Worm (Caenorhabditis elegans) whole organism, L4/young adult: ENCODE measurements around the gene tmed-13.
A peak's percentile ranks its signal among the peaks of the same experiment; 100 is the strongest.

Source experiments
- W03F9.2 ChIP-seq: fragments of 150-350 bp; optimal IDR thresholded peaks from 2 replicates; lab custom pipeline; 2014; ENCODE audit warnings: missing biosample characterization, missing genetic modification characterization
- dao-5 ChIP-seq: sonication (generic microtip); optimal IDR thresholded peaks from 2 replicates; lab custom pipeline; 2016; ENCODE audit warnings: missing genotype, missing genetic modification characterization, moderate library complexity, missing compliant biosample characterization
- him-1 ChIP-seq: sonication (generic microtip); optimal IDR thresholded peaks from 2 replicates; lab custom pipeline; 2016; ENCODE audit warnings: missing genotype, missing genetic modification reagents, missing genetic modification characterization, missing compliant biosample characterization

tmed-13 gene

DNA sequence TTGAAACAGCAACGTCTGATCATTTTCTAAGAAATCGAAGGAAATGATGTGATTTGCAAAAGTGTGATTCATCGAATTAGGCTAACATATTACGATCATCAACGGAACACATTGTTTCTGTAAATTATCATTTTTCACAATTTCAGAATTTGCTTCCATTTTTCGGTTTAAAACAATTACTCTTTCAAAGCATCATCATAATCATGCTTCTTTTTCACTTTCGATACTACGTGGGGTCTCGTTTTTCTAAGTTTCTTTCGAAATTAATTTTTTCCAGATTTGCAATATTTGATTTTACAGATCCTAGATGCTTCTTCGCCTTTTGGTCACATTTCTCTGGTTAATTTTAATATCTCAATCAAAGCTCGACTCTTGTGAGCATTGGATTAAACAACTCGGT is 9.0 kb upstream of the tmed-13 start, which contains the start of gene tyr-6:
Gene tyr-6 (plus strand): TSS at position 301 of the 400 bp plus-strand sequence.
- no peak for TF ChIP-seq dao-5 (tag; lab: Kevin White, UChicago)
- no peak for TF ChIP-seq W03F9.2
- no peak for TF ChIP-seq him-1

DNA sequence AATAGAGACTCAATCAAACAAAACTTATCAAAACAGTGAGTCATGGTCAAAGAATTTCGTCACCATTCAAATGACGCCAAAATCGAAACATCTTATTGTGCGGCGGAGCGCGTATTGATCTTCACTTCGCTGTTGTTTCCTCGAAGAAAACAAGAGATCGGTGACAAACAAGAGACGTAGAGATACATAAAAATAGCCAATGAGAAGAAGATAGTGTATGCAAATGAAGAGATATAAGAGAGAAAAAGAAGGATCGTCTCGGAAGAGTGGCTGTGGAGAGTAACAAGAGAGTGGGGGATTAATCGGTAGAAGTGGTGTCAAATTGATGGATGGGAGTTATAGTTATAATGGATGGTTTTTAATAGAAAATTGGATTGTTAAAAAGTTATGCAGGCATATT is 3.6 kb upstream of the tmed-13 start:
- no peak for TF ChIP-seq him-1
- no peak for TF ChIP-seq dao-5 (tag; lab: Kevin White, UChicago)

DNA sequence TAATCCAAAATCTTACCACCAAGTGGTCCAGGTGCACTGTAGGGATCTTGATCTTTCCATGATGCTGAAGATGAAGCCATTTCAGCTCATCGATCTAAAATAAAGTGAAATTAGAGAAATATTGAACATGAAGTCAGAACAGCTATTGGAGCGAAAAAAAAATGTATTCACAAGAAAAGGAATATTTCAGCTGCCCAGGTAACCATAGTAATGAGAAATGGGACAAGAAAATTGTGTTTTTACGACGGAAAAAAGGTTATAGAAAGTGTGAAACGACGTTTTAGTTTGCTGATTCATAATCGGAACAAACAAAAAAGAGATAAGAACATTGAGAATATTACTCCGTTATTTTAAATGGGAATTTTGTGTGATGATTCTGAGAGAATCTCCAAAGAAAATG is 2.0 kb upstream of the tmed-13 start, which contains the start of gene Y73B6BL.27:
Gene Y73B6BL.27 (minus strand): TSS at position 101 of the 400 bp plus-strand sequence.
- TF ChIP-seq him-1 (no peak), dao-5 (tag; lab: Kevin White, UChicago) (no peak), W03F9.2 (no peak)

DNA sequence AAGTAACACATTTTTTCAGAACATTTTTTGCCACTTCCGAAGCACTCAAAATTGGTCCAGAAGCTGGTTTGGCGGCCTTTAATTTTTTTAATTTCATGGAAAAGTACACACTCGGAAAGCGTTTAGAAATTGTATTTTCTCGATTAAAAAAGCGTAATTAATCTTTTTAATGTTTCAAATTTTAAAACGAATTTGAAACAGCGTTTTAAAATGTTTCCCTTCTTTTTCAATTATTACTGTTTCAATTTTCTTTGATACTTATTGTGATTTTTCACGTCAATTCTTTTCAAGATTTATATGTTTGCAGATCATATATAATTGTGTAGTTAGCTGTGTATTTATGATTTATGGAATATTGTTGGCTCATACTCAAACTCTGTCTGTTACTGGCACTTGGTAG is 7.2 kb downstream of the tmed-13 start, which contains the start of gene acr-25:
Gene acr-25 (plus strand): TSS at position 301 of the 400 bp plus-strand sequence.
- TF ChIP-seq him-1 (no peak), dao-5 (tag; lab: Kevin White, UChicago) (no peak), W03F9.2 (no peak)

DNA sequence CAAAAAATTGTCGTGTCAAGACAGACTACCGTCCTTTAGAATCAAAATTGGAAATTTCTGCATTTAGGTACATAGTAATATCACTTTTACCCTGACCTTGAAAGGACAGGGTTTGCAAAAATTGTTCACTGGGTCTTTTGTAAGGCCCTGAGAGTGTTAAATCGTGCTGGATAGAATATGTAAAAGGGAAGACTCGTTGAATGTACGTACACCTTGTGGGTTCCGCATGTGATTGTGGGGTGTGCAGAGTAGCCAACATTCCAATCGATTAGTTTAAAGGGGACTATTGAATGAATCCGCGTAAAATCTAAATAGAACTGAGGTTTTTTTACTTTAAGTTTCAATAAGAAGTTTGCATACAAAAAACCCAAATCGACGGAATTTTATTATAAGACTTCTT is 10.6 kb downstream of the tmed-13 start:
- TF ChIP-seq dao-5 (tag; lab: Kevin White, UChicago), result no peak
- TF ChIP-seq him-1, result no peak
- TF ChIP-seq W03F9.2, result no peak

DNA sequence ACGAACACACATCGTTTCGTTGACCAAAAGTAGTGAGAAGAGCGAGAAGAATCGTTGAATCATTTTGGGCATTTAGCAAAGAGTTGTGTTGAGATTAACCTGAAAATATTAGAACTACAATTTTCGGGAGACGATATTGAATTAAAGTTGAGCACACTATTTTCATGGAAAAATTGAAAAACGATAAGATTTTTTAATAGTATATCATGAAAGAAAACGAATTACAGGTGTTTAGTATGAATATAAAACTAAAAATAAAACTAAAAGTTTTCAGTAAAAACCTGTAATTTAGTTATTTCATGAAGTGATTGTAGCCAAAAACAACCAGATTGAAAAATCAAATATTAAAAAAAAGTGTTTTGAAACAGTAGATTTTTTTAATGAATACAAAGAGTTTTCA is 13.7 kb downstream of the tmed-13 start, which contains the start of gene lgc-10:
Gene lgc-10 (minus strand): TSS at position 101 of the 400 bp plus-strand sequence.
- TF ChIP-seq dao-5 (tag; lab: Kevin White, UChicago), result no peak
- TF ChIP-seq W03F9.2, result no peak
- TF ChIP-seq him-1, result no peak

DNA sequence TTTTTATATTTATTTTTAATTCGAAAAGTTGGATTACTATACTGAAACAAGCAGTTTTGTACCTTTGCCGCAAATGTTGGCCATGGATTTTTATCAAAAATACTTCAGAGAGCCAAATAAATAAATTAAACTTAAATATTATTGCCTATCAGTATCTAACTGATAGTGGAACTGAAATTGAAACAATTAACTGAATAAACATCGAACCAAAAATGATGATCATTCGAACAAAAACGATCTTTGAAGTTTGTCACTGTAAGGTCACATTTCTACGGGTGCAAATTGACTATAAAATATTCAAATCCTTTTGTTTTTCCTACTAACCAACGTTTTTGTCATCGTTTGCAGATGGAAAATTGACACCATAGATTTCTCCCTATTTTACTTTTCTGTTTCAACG is 28.2 kb downstream of the tmed-13 start:
- no peak for TF ChIP-seq W03F9.2
- no peak for TF ChIP-seq him-1
- TF ChIP-seq dao-5 (tag; lab: Kevin White, UChicago), result no peak

DNA sequence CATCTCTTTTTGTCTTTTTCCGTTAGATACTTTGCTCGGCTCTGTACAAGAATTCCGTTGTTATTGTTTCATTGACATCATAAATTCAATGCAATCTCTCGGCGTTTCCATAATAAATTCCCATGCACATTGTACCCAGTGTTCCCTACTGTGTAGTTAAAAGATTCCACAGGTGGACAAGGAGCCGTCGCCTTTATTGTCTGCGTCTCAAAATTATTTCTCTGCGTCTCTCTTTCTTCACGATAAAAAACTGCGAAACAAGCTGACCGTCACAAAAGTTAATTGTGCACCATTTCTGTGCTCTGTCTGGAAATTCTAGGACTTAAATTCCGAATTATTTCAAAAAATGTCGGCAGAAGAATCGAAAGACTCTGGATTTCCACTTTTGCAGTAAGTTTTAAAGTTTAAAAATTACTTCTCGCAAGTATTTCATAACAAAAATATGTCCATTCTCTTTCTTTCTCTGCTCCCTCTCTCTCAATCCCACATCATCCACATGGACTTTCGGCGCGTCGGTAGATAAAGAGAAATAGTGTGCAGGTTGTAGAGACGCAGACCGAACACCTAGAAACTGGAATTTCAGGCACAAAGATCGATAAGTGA is 29.1 kb downstream of the tmed-13 start:
- TF ChIP-seq W03F9.2 (no peak), him-1 (no peak), dao-5 (tag; lab: Kevin White, UChicago) (no peak)

DNA sequence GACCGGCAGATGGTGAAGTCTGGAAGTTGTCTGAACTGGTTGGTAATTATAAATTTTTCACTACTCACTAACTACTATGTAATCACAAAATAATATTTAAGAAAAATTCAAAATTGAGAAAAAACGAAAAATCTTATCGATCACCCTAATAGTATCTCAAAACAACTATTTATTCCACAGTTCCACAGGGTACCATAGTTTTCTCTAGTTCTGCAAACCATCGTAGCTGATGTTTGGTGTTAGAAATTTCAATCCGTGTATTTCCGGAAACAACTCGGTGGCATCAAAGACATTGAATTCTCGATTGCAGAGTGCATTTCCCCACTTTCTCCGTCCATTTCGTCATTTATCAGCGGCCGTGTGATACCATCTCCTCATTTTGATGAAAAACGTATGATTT is 29.6 kb downstream of the tmed-13 start, which contains the start of gene Y73B6BL.31:
Gene Y73B6BL.31 (plus strand): TSS at position 301 of the 400 bp plus-strand sequence.
- TF ChIP-seq W03F9.2 (no peak), dao-5 (tag; lab: Kevin White, UChicago) (no peak), him-1 (no peak)

DNA sequence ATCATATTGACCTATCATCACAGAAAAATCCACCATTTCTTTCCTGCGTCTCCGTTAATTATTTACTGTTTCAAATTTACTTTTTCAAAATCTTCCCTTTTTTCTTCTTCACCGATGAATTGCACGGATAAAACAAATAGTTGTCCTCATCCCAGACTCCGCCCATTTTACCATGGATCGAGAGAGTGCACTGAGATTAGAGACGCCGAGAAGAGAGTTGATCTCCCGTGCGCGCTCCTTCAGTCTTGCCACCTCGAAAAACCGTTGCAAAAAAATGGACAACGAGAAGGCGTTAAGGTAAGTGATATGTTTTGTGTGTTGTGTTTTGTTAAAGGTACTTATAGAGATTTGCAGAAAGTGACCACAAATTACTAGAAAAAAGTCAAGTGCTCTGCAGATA is 33.1 kb downstream of the tmed-13 start, which contains the start of gene dlc-5:
Gene dlc-5 (plus strand): TSS at position 154 of the 400 bp plus-strand sequence.
- no peak for TF ChIP-seq him-1
- no peak for TF ChIP-seq dao-5 (tag; lab: Kevin White, UChicago)
- no peak for TF ChIP-seq W03F9.2

DNA sequence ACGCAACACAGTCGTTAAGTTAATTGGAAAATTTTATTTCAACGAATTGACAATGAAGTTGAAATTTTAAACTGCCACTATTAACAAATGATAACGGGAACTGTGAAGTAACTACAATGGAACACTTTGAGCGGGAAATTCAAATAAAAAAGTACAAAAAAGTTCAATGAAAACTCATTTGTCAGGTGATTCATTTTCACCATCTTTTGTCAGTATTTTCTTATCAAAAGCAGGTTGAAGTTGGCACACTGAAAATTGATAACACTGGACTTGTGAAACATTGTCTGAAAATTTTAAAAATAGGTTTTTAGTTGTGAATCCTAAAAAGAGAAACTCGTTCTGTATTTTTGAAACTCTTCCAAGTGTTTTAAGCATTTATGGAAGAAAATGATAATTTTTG is 37.8 kb downstream of the tmed-13 start:
- TF ChIP-seq W03F9.2, result peak; percentile 2
- no peak for TF ChIP-seq him-1

DNA sequence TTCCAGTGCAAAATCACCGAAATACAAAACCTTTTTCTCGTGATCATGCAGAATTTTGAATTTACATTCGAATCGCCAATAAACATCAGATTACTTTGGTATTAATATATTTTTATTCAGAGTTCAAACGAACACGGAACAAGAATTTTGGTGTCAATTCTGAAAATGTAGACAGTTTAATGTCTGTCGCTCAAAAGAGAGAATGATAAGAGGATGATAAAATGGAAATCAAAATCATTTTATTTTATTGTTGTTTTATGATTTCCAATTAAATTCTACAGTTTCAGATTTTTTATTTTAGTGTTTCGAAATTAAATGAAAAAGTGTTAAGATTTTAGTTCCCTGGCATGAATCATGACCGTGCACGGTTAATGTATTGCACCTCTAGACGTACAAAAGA is 38.8 kb downstream of the tmed-13 start:
- no peak for TF ChIP-seq W03F9.2
- no peak for TF ChIP-seq him-1
- TF ChIP-seq dao-5 (tag; lab: Kevin White, UChicago), result no peak

DNA sequence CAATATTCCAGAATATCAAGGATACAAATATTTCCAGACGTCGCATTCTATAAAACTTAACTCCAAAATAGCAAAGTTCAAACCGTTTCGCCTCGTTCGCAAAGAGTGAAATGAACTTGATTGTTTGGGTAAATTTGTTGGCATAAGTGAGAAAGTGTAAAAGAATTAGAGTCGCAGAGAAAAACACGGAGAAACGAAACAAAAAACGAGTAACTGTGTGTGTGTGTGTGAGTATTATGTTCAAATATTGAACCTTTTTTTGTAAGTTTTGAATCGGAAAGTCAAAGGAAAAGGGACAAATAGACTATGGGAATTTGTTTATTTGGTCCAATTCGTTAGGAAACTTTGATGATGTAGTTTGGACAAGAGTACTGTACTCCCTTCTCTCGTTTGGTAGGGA is 39.6 kb downstream of the tmed-13 start, which contains the start of gene acp-7:
Gene acp-7 (minus strand): TSS at position 101 of the 400 bp plus-strand sequence.
- TF ChIP-seq dao-5 (tag; lab: Kevin White, UChicago) (no peak), him-1 (no peak), W03F9.2 (no peak)

DNA sequence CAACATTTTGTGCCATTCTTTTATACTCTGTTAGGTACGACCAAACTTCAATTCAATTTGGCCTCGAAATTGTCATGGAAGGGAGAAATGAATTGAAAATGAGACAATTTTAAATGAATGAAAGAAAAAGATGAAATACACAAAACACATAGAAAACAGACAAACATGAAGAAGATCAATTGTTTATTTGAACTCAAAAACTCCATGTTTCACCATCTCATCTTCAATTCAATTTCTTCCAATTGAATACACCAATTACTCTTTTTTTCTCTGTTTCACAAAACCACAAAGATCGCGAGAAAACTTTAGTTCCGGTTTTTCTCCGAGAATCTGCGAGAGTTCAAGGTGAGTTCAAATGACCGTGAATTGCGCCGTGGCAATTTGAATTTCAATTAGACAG is 44.0 kb downstream of the tmed-13 start:
- TF ChIP-seq dao-5 (tag; lab: Kevin White, UChicago) (no peak), W03F9.2 (no peak), him-1 (no peak)

DNA sequence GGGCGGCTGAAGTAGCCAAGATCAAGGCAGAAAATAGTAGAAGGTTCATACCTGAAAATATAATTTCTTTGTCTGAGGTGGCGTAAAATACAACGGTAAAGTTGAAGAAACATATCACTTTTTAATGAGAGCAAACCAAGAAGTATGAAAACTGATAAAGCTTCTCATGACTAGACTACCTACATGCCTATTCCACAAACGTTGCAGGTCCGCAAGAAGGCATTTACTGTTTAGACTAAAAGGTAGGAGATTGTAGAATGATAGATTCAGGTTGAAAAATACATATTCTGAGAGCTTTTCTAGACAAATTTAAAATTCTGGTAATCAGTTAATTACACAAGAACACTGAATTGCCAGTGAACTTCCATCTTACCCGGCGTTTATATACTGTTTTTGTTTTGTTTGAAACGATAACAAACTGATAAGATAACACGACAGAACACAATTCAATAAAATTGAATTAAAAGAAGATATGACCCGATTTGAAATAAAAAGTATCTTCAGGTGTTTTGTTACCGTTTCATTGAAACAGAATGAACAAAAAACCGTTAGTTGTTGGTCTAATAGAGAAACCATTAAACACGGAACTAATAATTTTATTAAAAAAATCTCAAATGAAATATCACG is 45.0 kb downstream of the tmed-13 start, which contains the start of gene acp-6:
Gene acp-6 (minus strand): TSS at position 51 of the 627 bp plus-strand sequence.
- no peak for TF ChIP-seq dao-5 (tag; lab: Kevin White, UChicago)
- TF ChIP-seq W03F9.2, result no peak
- no peak for TF ChIP-seq him-1
